Worm (Caenorhabditis elegans): ENCODE measurements around the gene F53G2.3.
A peak's percentile ranks its signal among the peaks of the same experiment; 100 is the strongest.

- TF ChIP-seq zfh-2 (GFP tag; conservative IDR thresholded peaks at IDR 0.05) (no peak), hmg-1.2 (GFP tag; IDR thresholded peaks at IDR 0.05) (peak; percentile 30; the same call in 1 of the 2 replicates), ceh-58 (GFP tag; IDR thresholded peaks at IDR 0.05) (no peak), dpl-1 (GFP tag; optimal IDR thresholded peaks at IDR 0.05) (no peak), lin-40 (tag; optimal IDR thresholded peaks at IDR 0.05) (no peak), snpc-1.3 (tag; optimal IDR thresholded peaks at IDR 0.05; ENCODE audit: insufficient read depth) (no peak), K11D2.4 (GFP tag; IDR thresholded peaks at IDR 0.05) (no peak), fkh-3 (tag; optimal IDR thresholded peaks at IDR 0.05) (no peak), mes-4 (tag; optimal IDR thresholded peaks at IDR 0.05) (no peak), zim-3 (tag; optimal IDR thresholded peaks at IDR 0.05) (no peak), nfya-1 (tag; optimal IDR thresholded peaks at IDR 0.05; ENCODE audit: borderline replicate concordance, insufficient read depth) (no peak), F49E8.2 (tag; optimal IDR thresholded peaks at IDR 0.05; ENCODE audit: insufficient read depth) (no peak)
These were observed 23.7 kb downstream of the F53G2.3 start for ce11 chrII:2503703-2504430.
